Worm (Caenorhabditis elegans) whole organism, L4/young adult: ENCODE measurements around the gene ucp-4.

ENCODE experiments used
- W03F9.2 ChIP-seq: fragments of 150-350 bp; optimal IDR thresholded peaks from 2 replicates; lab custom pipeline; 2014; ENCODE audit warnings: missing biosample characterization, missing genetic modification characterization
- dao-5 ChIP-seq: sonication (generic microtip); optimal IDR thresholded peaks from 2 replicates; lab custom pipeline; 2016; ENCODE audit warnings: missing genotype, missing genetic modification characterization, moderate library complexity, missing compliant biosample characterization
- him-1 ChIP-seq: sonication (generic microtip); optimal IDR thresholded peaks from 2 replicates; lab custom pipeline; 2016; ENCODE audit warnings: missing genotype, missing genetic modification reagents, missing genetic modification characterization, missing compliant biosample characterization

DNA sequence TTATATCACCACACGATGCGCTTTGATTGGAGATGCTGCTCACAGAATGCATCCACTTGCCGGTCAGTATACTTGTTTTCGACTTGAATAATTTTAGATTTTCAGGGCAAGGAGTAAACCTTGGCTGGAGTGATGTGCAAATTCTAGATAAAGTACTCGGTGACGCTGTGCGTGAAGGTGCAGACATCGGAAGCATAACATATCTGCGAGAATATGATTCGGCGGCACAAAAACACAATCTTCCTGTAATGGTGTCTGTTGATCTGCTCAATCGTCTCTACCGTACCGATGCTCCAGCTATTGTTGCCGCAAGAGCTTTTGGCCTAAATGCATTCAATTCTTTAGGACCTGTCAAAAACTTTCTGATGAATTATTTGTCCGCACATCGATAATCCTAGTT lies 4.4 kb downstream of the ucp-4 start:
- TF ChIP-seq him-1: no peak
- no peak for TF ChIP-seq W03F9.2 (tag; lab: Kevin White, UChicago)
- no peak for TF ChIP-seq dao-5 (tag; lab: Kevin White, UChicago)
